Worm (Caenorhabditis elegans): ENCODE data around the gene C55A6.11.

- TF ChIP-seq nhr-232 (tag; optimal IDR thresholded peaks at IDR 0.05) (no peak), pag-3 (tag; optimal IDR thresholded peaks at IDR 0.05; ENCODE audit: borderline replicate concordance) (no peak), lin-11 (tag; optimal IDR thresholded peaks at IDR 0.05) (no peak), fax-1 (tag; optimal IDR thresholded peaks at IDR 0.05) (no peak), unc-86 (tag; optimal IDR thresholded peaks at IDR 0.05) (no peak), nhr-11 (tag; optimal IDR thresholded peaks at IDR 0.05) (no peak), nfya-1 (tag; optimal IDR thresholded peaks at IDR 0.05) (no peak), ceh-2 (tag; optimal IDR thresholded peaks at IDR 0.05) (no peak), ahr-1 (tag; optimal IDR thresholded peaks at IDR 0.05) (no peak)
Measured at ce11 chrV:11529541-11529940, 9.2 kb downstream of the C55A6.11 start.

All from whole organism, late embryonic.